Fruit fly (Drosophila melanogaster) whole organism, wandering third instar larva: ENCODE data around the gene norpA.

Source experiments
- Abd-B ChIP-seq: fragments of >200 bp; optimal IDR thresholded peaks from 2 replicates; lab custom pipeline; 2017; ENCODE audit warnings: missing biosample characterization, missing genetic modification characterization
- CG9705 ChIP-seq: fragments of 200-800 bp; sonication (Bioruptor generic); optimal IDR thresholded peaks from 2 replicates; lab custom pipeline; 2018; ENCODE audit warnings: missing biosample characterization, mild to moderate bottlenecking, missing genetic modification characterization
- CrebA ChIP-seq: fragments of 200-800 bp; sonication (Bioruptor generic); optimal IDR thresholded peaks from 2 replicates; lab custom pipeline; 2016; ENCODE audit warnings: missing biosample characterization, mild to moderate bottlenecking, missing genetic modification characterization, borderline replicate concordance
- Dfd ChIP-seq: fragments of >200 bp; optimal IDR thresholded peaks from 2 replicates; lab custom pipeline; 2017; ENCODE audit warnings: missing biosample characterization, missing genetic modification characterization
- GATAd ChIP-seq: sonication (Bioruptor generic); optimal IDR thresholded peaks from 2 replicates; lab custom pipeline; 2016; ENCODE audit warnings: missing biosample characterization, missing genetic modification characterization
- HLH106 ChIP-seq: fragments of 200-800 bp; optimal IDR thresholded peaks from 3 replicates; lab custom pipeline; 2019; ENCODE audit warnings: missing biosample characterization, mild to moderate bottlenecking, missing genetic modification characterization, moderate library complexity
- Hr78 ChIP-seq: fragments of >200 bp; optimal IDR thresholded peaks from 2 replicates; lab custom pipeline; 2017; ENCODE audit warnings: missing biosample characterization, missing genetic modification characterization
- Hr83 ChIP-seq: fragments of 200-300 bp; sonication (Bioruptor generic); optimal IDR thresholded peaks from 2 replicates; lab custom pipeline; 2016; ENCODE audit warnings: missing biosample characterization, mild to moderate bottlenecking, missing genetic modification characterization, moderate library complexity; ENCODE audit not compliant: poor library complexity, severe bottlenecking
- Jra ChIP-seq: sonication (Bioruptor generic); optimal IDR thresholded peaks from 2 replicates; lab custom pipeline; 2016; ENCODE audit warnings: missing biosample characterization, missing genetic modification characterization
- Mio ChIP-seq: sonication (Bioruptor generic); optimal IDR thresholded peaks from 2 replicates; lab custom pipeline; 2016; ENCODE audit warnings: missing biosample characterization, missing genetic modification characterization
- Myc ChIP-seq: fragments of >200 bp; optimal IDR thresholded peaks from 2 replicates; lab custom pipeline; 2017
- N ChIP-seq: fragments of >200 bp; optimal IDR thresholded peaks from 2 replicates; lab custom pipeline; 2018; ENCODE audit warnings: missing biosample characterization, missing external identifiers, missing genetic modification characterization
- Rel ChIP-seq, 2 experiments: fragments of 200-800 bp; sonication (Bioruptor generic) in 1 of 2; optimal IDR thresholded peaks; 2 replicates in 1 of 2; 3 replicates in 1 of 2; lab custom pipeline; 2016 to 2019; ENCODE audit warnings: mild to moderate bottlenecking in 2 of 2, missing biosample characterization in 2 of 2, missing genetic modification characterization in 2 of 2, moderate library complexity in 1 of 2
- br ChIP-seq: fragments of 200-800 bp; sonication (Bioruptor generic); optimal IDR thresholded peaks from 2 replicates; lab custom pipeline; 2016; ENCODE audit warnings: missing biosample characterization, missing genetic modification characterization
- dl ChIP-seq, 2 experiments: fragments of 175-275, 200-275 bp in 1 of 2; fragments of 200-275 bp in 1 of 2; sonication (Bioruptor generic); optimal IDR thresholded peaks; lab custom pipeline; 2018; ENCODE audit warnings: mild to moderate bottlenecking in 2 of 2, missing biosample characterization in 2 of 2, missing genetic modification characterization in 2 of 2, moderate library complexity in 2 of 2; ENCODE audit not compliant: partially characterized antibody in 2 of 2, insufficient read depth in 1 of 2
- dsf ChIP-seq: sonication (Bioruptor generic); optimal IDR thresholded peaks from 2 replicates; lab custom pipeline; 2016; ENCODE audit warnings: missing biosample characterization, missing genetic modification characterization, borderline replicate concordance
- ey ChIP-seq: fragments of 200-800 bp; sonication (Bioruptor generic); optimal IDR thresholded peaks from 2 replicates; lab custom pipeline; 2016; ENCODE audit warnings: missing biosample characterization, missing genetic modification characterization
- fru ChIP-seq: fragments of 200-800 bp; sonication (Bioruptor generic); optimal IDR thresholded peaks from 3 replicates; lab custom pipeline; 2016; ENCODE audit warnings: missing biosample characterization, mild to moderate bottlenecking, missing genetic modification characterization
- h ChIP-seq: fragments of 200-800 bp; sonication (Bioruptor generic); optimal IDR thresholded peaks from 3 replicates; lab custom pipeline; 2016; ENCODE audit warnings: missing biosample characterization, mild to moderate bottlenecking, missing genetic modification characterization
- jim ChIP-seq: fragments of 175-275, 200-325 bp; sonication (Bioruptor generic); optimal IDR thresholded peaks from 2 replicates; lab custom pipeline; 2016; ENCODE audit warnings: missing biosample characterization, mild to moderate bottlenecking, missing genetic modification characterization
- lola ChIP-seq: fragments of >200 bp; optimal IDR thresholded peaks from 2 replicates; lab custom pipeline; 2017; ENCODE audit warnings: missing biosample characterization, missing genetic modification characterization
- pan ChIP-seq: fragments of >200 bp; optimal IDR thresholded peaks from 2 replicates; lab custom pipeline; 2017
- psq ChIP-seq: fragments of 200-800 bp; sonication (Bioruptor generic); optimal IDR thresholded peaks from 3 replicates; lab custom pipeline; 2017; ENCODE audit warnings: missing biosample characterization, mild to moderate bottlenecking, missing genetic modification characterization, moderate library complexity
- rgr ChIP-seq: fragments of 200-800 bp; sonication (Bioruptor generic); optimal IDR thresholded peaks from 3 replicates; lab custom pipeline; 2016; ENCODE audit warnings: missing biosample characterization, mild to moderate bottlenecking, missing genetic modification characterization
- sage ChIP-seq: fragments of 200-800 bp; sonication (Bioruptor generic); optimal IDR thresholded peaks from 2 replicates; lab custom pipeline; 2016; ENCODE audit warnings: missing biosample characterization, mild to moderate bottlenecking, missing genetic modification characterization
- sv ChIP-seq: fragments of 200-800 bp; sonication (Bioruptor generic); optimal IDR thresholded peaks from 3 replicates; lab custom pipeline; 2016; ENCODE audit warnings: missing biosample characterization, missing genetic modification characterization
- tai ChIP-seq: sonication (Bioruptor generic); optimal IDR thresholded peaks from 2 replicates; lab custom pipeline; 2016; ENCODE audit warnings: missing biosample characterization, missing genetic modification characterization
- usp ChIP-seq: fragments of >200 bp; optimal IDR thresholded peaks from 2 replicates; lab custom pipeline; 2017; ENCODE audit warnings: missing biosample characterization, missing genetic modification characterization
- woc ChIP-seq: sonication (Bioruptor generic); optimal IDR thresholded peaks from 2 replicates; lab custom pipeline; 2016; ENCODE audit warnings: missing biosample characterization, mild to moderate bottlenecking, missing genetic modification characterization

norpA gene

DNA sequence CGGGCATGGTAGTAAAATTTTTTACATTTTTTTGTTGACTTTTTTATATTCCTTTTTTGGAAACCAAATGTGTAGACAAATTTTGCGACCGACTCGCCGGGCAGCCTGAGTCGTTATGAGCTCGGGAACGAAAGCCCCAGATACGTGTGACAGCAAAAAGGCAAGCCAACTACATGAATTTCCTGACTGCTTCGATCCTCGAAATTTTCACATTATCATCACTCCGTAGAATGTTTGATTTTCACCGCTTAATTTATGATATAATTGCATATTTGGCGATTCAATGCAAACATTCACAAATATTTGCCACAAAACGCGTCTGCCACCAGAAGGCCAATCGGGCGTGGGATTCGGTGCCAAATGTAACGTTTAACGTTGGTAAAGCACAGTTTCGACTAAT, 45.5 kb upstream of the norpA start, which contains the start of gene CG15577:
Gene CG15577 (minus strand): TSS at position 101 of the 400 bp plus-strand sequence.
- TF ChIP-seq Hr78 (GFP tag; lab: Kevin White, UChicago) (no peak), Mio (GFP tag; lab: Kevin White, UChicago) (no peak), GATAd (GFP tag; lab: Kevin White, UChicago) (no peak), jim (GFP tag; lab: Kevin White, UChicago) (no peak), lola (GFP tag; lab: Kevin White, UChicago) (no peak), Dfd (GFP tag; lab: Kevin White, UChicago) (no peak), h (no peak), HLH106 (tag; lab: Kevin White, UChicago) (no peak), psq (GFP tag; lab: Kevin White, UChicago) (no peak), N (GFP tag; lab: Kevin White, UChicago) (no peak), tai (GFP tag; lab: Kevin White, UChicago) (no peak), sv (GFP tag; lab: Kevin White, UChicago) (no peak), Hr83 (GFP tag; lab: Kevin White, UChicago) (no peak), rgr (GFP tag; lab: Kevin White, UChicago) (no peak), fru (no peak), woc (GFP tag; lab: Kevin White, UChicago) (no peak), dsf (no peak)

DNA sequence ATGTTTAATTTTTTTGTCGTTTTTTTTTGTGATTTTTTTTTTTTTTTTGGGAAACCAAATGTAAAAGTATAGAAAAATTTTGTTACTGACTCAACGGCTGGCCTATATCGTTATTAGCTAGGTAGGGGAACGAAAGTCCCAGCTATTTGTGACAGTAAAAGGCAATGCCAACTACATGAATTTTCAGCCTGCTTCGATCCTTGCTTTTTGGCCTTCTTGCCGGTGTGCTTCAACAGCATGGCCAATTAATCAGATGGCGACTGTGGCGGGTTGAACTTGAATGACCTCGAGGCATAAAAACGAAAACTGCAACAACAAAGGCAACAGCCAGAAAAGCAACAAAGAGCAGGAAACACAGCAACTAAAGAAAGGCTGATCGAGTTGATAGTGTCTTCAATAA, 44.6 kb upstream of the norpA start, which contains the start of gene CG15578:
Gene CG15578 (minus strand): TSS at position 101 of the 400 bp plus-strand sequence.
- TF ChIP-seq rgr (GFP tag; lab: Kevin White, UChicago) (no peak), jim (GFP tag; lab: Kevin White, UChicago) (no peak), Jra (GFP tag; lab: Kevin White, UChicago) (no peak), dl (GFP tag; optimal IDR thresholded peaks at IDR 0.05; lab: Kevin White, UChicago; ENCODE audit: insufficient read depth in 1 of 2, partially characterized antibody in 2 of 2) (no peak), GATAd (GFP tag; lab: Kevin White, UChicago) (no peak), CG9705 (GFP tag; lab: Kevin White, UChicago) (no peak), woc (GFP tag; lab: Kevin White, UChicago) (no peak), Abd-B (GFP tag; lab: Kevin White, UChicago) (no peak), dsf (no peak), tai (GFP tag; lab: Kevin White, UChicago) (no peak), Rel (GFP tag; optimal IDR thresholded peaks at IDR 0.05; lab: Kevin White, UChicago) (no peak), Rel (tag; optimal IDR thresholded peaks at IDR 0.05; lab: Kevin White, UChicago) (no peak)
- TF ChIP-seq, all 38 proteins: peak for 0

dm6 chrX:4280769-4281168, 41.7 kb upstream of the norpA start:
- TF ChIP-seq Abd-B (GFP tag; lab: Kevin White, UChicago) (no peak), Jra (GFP tag; lab: Kevin White, UChicago) (no peak), br (GFP tag; lab: Kevin White, UChicago) (no peak), usp (no peak), pan (lab: Kevin White, UChicago) (no peak), Hr78 (GFP tag; lab: Kevin White, UChicago) (no peak), ey (GFP tag; lab: Kevin White, UChicago) (no peak), woc (GFP tag; lab: Kevin White, UChicago) (no peak), GATAd (GFP tag; lab: Kevin White, UChicago) (no peak), CrebA (no peak), psq (GFP tag; lab: Kevin White, UChicago) (no peak), Myc (lab: Kevin White, UChicago) (no peak)

DNA sequence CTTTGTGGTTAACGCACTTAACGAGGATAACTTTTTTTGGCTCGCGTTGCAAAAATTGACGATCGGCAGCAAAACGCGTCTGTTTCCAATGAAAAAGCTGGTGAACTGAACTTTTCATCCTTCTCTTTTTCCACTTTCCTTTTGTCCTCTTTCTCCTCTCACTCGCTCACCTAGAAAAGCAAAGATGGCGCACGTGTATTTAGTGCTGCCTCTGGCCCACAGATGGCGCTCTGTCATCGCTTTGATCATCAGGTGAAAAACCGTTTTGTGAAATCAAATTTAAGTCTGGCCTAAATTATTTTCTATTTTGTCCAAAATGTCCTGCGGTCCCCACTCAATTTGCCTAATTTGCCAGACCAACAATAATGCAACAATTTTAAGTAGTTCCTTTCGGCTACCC, 29.0 kb upstream of the norpA start:
- TF ChIP-seq Rel (GFP tag; optimal IDR thresholded peaks at IDR 0.05; lab: Kevin White, UChicago) (no peak), Rel (tag; optimal IDR thresholded peaks at IDR 0.05; lab: Kevin White, UChicago) (no peak), woc (GFP tag; lab: Kevin White, UChicago) (no peak), Mio (GFP tag; lab: Kevin White, UChicago) (no peak), sage (no peak), Jra (GFP tag; lab: Kevin White, UChicago) (no peak), HLH106 (tag; lab: Kevin White, UChicago) (no peak), psq (GFP tag; lab: Kevin White, UChicago) (no peak), GATAd (GFP tag; lab: Kevin White, UChicago) (no peak)

- no peak for TF ChIP-seq CG9705 (GFP tag; lab: Kevin White, UChicago)
These were observed 20.2 kb upstream of the norpA start, which contains the start of gene CG12692 for dm6 chrX:4302246-4302645. CG12692 (minus strand) TSS chrX:4302346.
